Worm (Caenorhabditis elegans): ENCODE data around the gene pgap-2.

DNA sequence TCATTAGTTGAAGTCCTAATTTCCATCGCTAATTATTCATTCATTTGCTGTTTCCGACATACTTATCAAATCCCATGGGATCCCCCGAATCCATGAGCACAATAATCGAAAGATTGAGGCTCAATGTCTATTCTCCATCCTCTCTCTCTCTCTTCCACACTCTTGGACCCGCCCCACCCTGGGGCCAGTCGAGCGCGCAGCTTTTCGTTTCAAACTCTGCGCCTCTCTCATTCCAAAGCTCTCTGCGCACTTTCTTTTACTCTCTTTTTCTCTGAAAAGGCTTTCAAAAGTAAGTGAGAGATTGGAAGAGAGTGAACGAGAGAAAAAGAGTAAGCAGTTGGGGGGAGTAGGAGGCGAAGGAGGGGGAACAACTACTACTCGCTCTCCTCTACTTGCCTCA is 16.4 kb downstream of the pgap-2 start, which contains the start of gene acy-1:
- TF ChIP-seq snpc-4 (tag; optimal IDR thresholded peaks at IDR 0.05) (peak; percentile 51), skn-1 (tag; optimal IDR thresholded peaks at IDR 0.05) (no peak), nhr-11 (tag; optimal IDR thresholded peaks at IDR 0.05) (peak; percentile 59), lin-39 (tag; optimal IDR thresholded peaks at IDR 0.05) (peak; percentile 91)
